Worm (Caenorhabditis elegans): ENCODE results near the gene R144.6.

The R144.6 gene

ce11 chrIII:5013915-5014346 lies 9.4 kb upstream of the R144.6 start:
- TF ChIP-seq dmd-4 (tag; optimal IDR thresholded peaks at IDR 0.05; ENCODE audit: borderline replicate concordance) = peak; percentile 22
- peak; percentile 74 for TF ChIP-seq ceh-19 (GFP tag; optimal IDR thresholded peaks at IDR 0.05)
- peak; percentile 51 for TF ChIP-seq T23F11.4 (GFP tag; optimal IDR thresholded peaks at IDR 0.05)
- TF ChIP-seq madf-2 (tag; optimal IDR thresholded peaks at IDR 0.05) = peak; percentile 56
- peak; percentile 38 for TF ChIP-seq mec-3 (tag; optimal IDR thresholded peaks at IDR 0.05; ENCODE audit: borderline replicate concordance)
- no peak for TF ChIP-seq hlh-15 (tag; optimal IDR thresholded peaks at IDR 0.05)
- TF ChIP-seq npax-4 (tag; optimal IDR thresholded peaks at IDR 0.05) = no peak
- TF ChIP-seq ref-2 (tag; optimal IDR thresholded peaks at IDR 0.05) = peak; percentile 92
- no peak for TF ChIP-seq Y22D7AL.16 (tag; optimal IDR thresholded peaks at IDR 0.05)
- TF ChIP-seq hlh-8 (tag; optimal IDR thresholded peaks at IDR 0.05) = peak; percentile 65
- TF ChIP-seq unc-86 (tag; optimal IDR thresholded peaks at IDR 0.05) = no peak
- peak; percentile 84 for TF ChIP-seq ets-4 (tag; optimal IDR thresholded peaks at IDR 0.05)
- TF ChIP-seq sox-4 (tag; optimal IDR thresholded peaks at IDR 0.05) = peak; percentile 32
- TF ChIP-seq ceh-34 (tag; optimal IDR thresholded peaks at IDR 0.05) = peak; percentile 91
- peak; percentile 96 for TF ChIP-seq unc-42 (tag; optimal IDR thresholded peaks at IDR 0.05)
- TF ChIP-seq ttx-3 (tag; optimal IDR thresholded peaks at IDR 0.05) = no peak
- TF ChIP-seq ahr-1 (tag; optimal IDR thresholded peaks at IDR 0.05) = no peak
- TF ChIP-seq ceh-24 (tag; optimal IDR thresholded peaks at IDR 0.05) = no peak
- peak; percentile 23 for TF ChIP-seq pqm-1 (tag; optimal IDR thresholded peaks at IDR 0.05)
- no peak for TF ChIP-seq zip-5 (tag; optimal IDR thresholded peaks at IDR 0.05)
- TF ChIP-seq rnt-1 (tag; optimal IDR thresholded peaks at IDR 0.05) = peak; percentile 90
- peak; percentile 39 for TF ChIP-seq fax-1 (tag; optimal IDR thresholded peaks at IDR 0.05)
- TF ChIP-seq hlh-13 (GFP tag; optimal IDR thresholded peaks at IDR 0.05) = no peak
- peak; percentile 53; the same call in 1 of the 2 replicates for TF ChIP-seq sox-2 (GFP tag; IDR thresholded peaks at IDR 0.05)
- peak; percentile 96 for TF ChIP-seq nfya-1 (tag; optimal IDR thresholded peaks at IDR 0.05)
- TF ChIP-seq unc-3 (GFP tag; conservative IDR thresholded peaks at IDR 0.05) = no peak
- no peak for TF ChIP-seq unc-3 (tag; optimal IDR thresholded peaks at IDR 0.05)
- TF ChIP-seq hlh-30 (tag; optimal IDR thresholded peaks at IDR 0.05; ENCODE audit: insufficient read depth) = peak; percentile 73
- peak; percentile 42 for TF ChIP-seq nhr-232 (tag; optimal IDR thresholded peaks at IDR 0.05)
- peak; percentile 83 for TF ChIP-seq syd-9 (tag; optimal IDR thresholded peaks at IDR 0.05)
- TF ChIP-seq pha-2 (tag; optimal IDR thresholded peaks at IDR 0.05) = peak; percentile 70
- no peak for TF ChIP-seq elt-4 (tag; optimal IDR thresholded peaks at IDR 0.05)
- TF ChIP-seq K02D7.2 (tag; optimal IDR thresholded peaks at IDR 0.05) = no peak
- TF ChIP-seq fkh-10 (GFP tag; optimal IDR thresholded peaks at IDR 0.05) = peak; percentile 35
- peak; percentile 87 for TF ChIP-seq ceh-14 (tag; optimal IDR thresholded peaks at IDR 0.05)
- TF ChIP-seq C38D4.7 (GFP tag; optimal IDR thresholded peaks at IDR 0.05) = no peak
- peak; percentile 40 for TF ChIP-seq eyg-1 (tag; optimal IDR thresholded peaks at IDR 0.05)
- TF ChIP-seq tbx-2 (tag; optimal IDR thresholded peaks at IDR 0.05) = peak; percentile 97
- no peak for TF ChIP-seq ceh-9 (tag; optimal IDR thresholded peaks at IDR 0.05)
- no peak for TF ChIP-seq gmeb-2 (tag; optimal IDR thresholded peaks at IDR 0.05)
- peak; percentile 70 for TF ChIP-seq ceh-2 (tag; optimal IDR thresholded peaks at IDR 0.05)
- no peak for TF ChIP-seq nhr-11 (tag; optimal IDR thresholded peaks at IDR 0.05)
- peak; percentile 58 for TF ChIP-seq lim-6 (tag; optimal IDR thresholded peaks at IDR 0.05)
- TF ChIP-seq lin-11 (tag; optimal IDR thresholded peaks at IDR 0.05) = no peak
- peak; percentile 54 for TF ChIP-seq hlh-6 (tag; optimal IDR thresholded peaks at IDR 0.05)
- peak; percentile 43 for TF ChIP-seq ceh-48 (tag; optimal IDR thresholded peaks at IDR 0.05)
- no peak for TF ChIP-seq che-1 (tag; optimal IDR thresholded peaks at IDR 0.05)
- TF ChIP-seq tbx-7 (tag; optimal IDR thresholded peaks at IDR 0.05) = no peak
- TF ChIP-seq ama-1 (optimal IDR thresholded peaks at IDR 0.05) = no peak
- peak; percentile 66 for TF ChIP-seq sdc-2 (tag; optimal IDR thresholded peaks at IDR 0.05)
- TF ChIP-seq pros-1 (tag; optimal IDR thresholded peaks at IDR 0.05) = peak; percentile 84
- TF ChIP-seq pha-4 (tag; optimal IDR thresholded peaks at IDR 0.05) = no peak
- peak; percentile 51 for TF ChIP-seq pag-3 (tag; optimal IDR thresholded peaks at IDR 0.05; ENCODE audit: borderline replicate concordance)
- no peak for TF ChIP-seq fkh-6 (tag; optimal IDR thresholded peaks at IDR 0.05)

Data from whole organism, late embryonic.